Worm (Caenorhabditis elegans) whole organism, late embryonic: Measurements from ENCODE around the gene tbx-33.

ENCODE experiments used
- K02D7.2 ChIP-seq: sonication (generic microtip); optimal IDR thresholded peaks from 2 replicates; lab custom pipeline; 2017; ENCODE audit warnings: mild to moderate bottlenecking, missing genetic modification characterization, missing compliant biosample characterization
- ceh-24 ChIP-seq: sonication (generic microtip); optimal IDR thresholded peaks from 2 replicates; lab custom pipeline; 2016; ENCODE audit warnings: mild to moderate bottlenecking, missing genetic modification characterization, missing compliant biosample characterization
- dve-1 ChIP-seq: sonication (generic microtip); optimal IDR thresholded peaks from 2 replicates; lab custom pipeline; 2017; ENCODE audit warnings: antibody characterized with exemption, mild to moderate bottlenecking, missing genetic modification characterization, missing compliant biosample characterization
- eyg-1 ChIP-seq: sonication (generic microtip); optimal IDR thresholded peaks from 2 replicates; lab custom pipeline; 2016; ENCODE audit warnings: missing genotype, missing genetic modification characterization, missing compliant biosample characterization
- madf-2 ChIP-seq: sonication (generic microtip); optimal IDR thresholded peaks from 2 replicates; lab custom pipeline; 2017; ENCODE audit warnings: missing genetic modification characterization, missing compliant biosample characterization
- pag-3 ChIP-seq: sonication (generic microtip); optimal IDR thresholded peaks from 2 replicates; lab custom pipeline; 2016; ENCODE audit warnings: missing compliant biosample characterization, missing genetic modification characterization, borderline replicate concordance
- pha-4 ChIP-seq: fragments of 150-350 bp; optimal IDR thresholded peaks from 2 replicates; lab custom pipeline; 2018; ENCODE audit warnings: missing biosample characterization, missing genetic modification reagents, missing genetic modification characterization
- ref-2 ChIP-seq: sonication (generic microtip); optimal IDR thresholded peaks from 2 replicates; lab custom pipeline; 2016; ENCODE audit warnings: missing genetic modification characterization, missing compliant biosample characterization
- sox-2 ChIP-seq: fragments of 200-800 bp; sonication (Bioruptor generic); IDR thresholded peaks from 2 replicates; pipeline ENCODE4 v1.3.6; 2022; ENCODE audit warnings: missing genetic modification reagents, missing genetic modification characterization, missing compliant biosample characterization
- unc-86 ChIP-seq: sonication (generic microtip); optimal IDR thresholded peaks from 2 replicates; lab custom pipeline; 2016; ENCODE audit warnings: missing genetic modification characterization, missing compliant biosample characterization
- ztf-16 ChIP-seq: sonication (generic microtip); optimal IDR thresholded peaks from 2 replicates; lab custom pipeline; 2017; ENCODE audit warnings: missing genetic modification characterization, missing compliant biosample characterization

DNA sequence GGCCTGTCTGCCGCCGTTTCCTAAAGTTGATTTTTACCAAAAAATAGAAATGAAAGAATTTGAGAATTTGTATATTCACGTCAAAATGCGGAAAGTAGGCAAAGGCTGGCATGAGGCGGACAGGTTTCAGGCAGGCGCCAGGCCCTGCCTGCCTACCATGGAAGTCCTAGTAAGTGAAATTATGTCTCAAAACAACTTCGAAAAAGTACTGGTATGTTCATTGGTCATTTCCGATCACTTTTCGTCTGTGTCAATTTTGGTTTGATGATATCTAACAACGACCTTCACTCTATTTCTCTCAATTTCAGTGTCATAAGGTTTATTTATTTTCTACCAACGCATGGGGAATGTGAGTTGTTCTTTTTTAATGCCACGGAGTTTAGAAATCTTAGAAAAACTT, 13.5 kb upstream of the tbx-33 start, which contains the start of gene faah-6:
- no peak for TF ChIP-seq ceh-24 (tag; lab: Kevin White, UChicago)
- no peak for TF ChIP-seq unc-86 (tag; lab: Kevin White, UChicago)
- TF ChIP-seq dve-1 (tag; lab: Kevin White, UChicago): no peak
- no peak for TF ChIP-seq pha-4 (tag; lab: Kevin White, UChicago)
- TF ChIP-seq K02D7.2 (tag; lab: Kevin White, UChicago): no peak
- TF ChIP-seq pag-3 (tag; lab: Kevin White, UChicago): no peak
- TF ChIP-seq madf-2 (tag; lab: Kevin White, UChicago): no peak
- no peak for TF ChIP-seq eyg-1 (tag; lab: Kevin White, UChicago)
- TF ChIP-seq sox-2 (GFP tag; lab: Robert Waterston, UW): no peak
- no peak for TF ChIP-seq ztf-16 (tag; lab: Kevin White, UChicago)
- TF ChIP-seq ref-2: no peak
